Worm (Caenorhabditis elegans): ENCODE data around the gene ZC84.7.

DNA sequence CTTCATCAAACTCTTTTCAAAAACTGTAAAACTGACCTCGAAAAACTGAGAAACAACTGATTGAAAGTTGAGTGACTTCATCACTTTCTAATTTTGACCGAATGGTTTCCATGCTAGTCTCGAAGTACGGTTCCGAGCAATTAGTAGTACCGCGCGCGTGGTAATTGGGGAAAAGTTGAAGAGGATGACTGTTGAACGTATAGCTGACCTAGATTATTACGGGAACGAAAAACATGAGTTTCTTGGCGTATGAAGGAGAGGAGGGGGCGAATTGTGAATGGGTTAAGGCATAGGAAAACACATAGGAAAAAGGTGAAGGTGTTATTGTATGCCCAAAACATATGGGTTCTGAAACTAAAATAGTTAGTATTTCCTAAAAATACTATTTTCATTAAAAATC lies 24.3 kb upstream of the ZC84.7 start, which contains the start of gene ptr-9:
- TF ChIP-seq ceh-82 (tag; optimal IDR thresholded peaks at IDR 0.05) (no peak), zag-1 (tag; optimal IDR thresholded peaks at IDR 0.05) (no peak), jun-1 (tag; optimal IDR thresholded peaks at IDR 0.05) (no peak), lsy-12 (tag; optimal IDR thresholded peaks at IDR 0.05) (no peak), nhr-11 (tag; optimal IDR thresholded peaks at IDR 0.05) (no peak), ztf-11 (tag; optimal IDR thresholded peaks at IDR 0.05) (no peak), ama-1 (optimal IDR thresholded peaks at IDR 0.05) (no peak), pha-4 (tag; optimal IDR thresholded peaks at IDR 0.05) (no peak)
